Fruit fly (Drosophila melanogaster) whole organism, prepupa: Measurements from ENCODE around the gene Fntb.

Experiments used
- CG10669 ChIP-seq: fragments of 200-800 bp; sonication (Bioruptor generic); optimal IDR thresholded peaks from 3 replicates; lab custom pipeline; 2018; ENCODE audit warnings: missing biosample characterization, mild to moderate bottlenecking, missing genetic modification characterization, moderate library complexity
- Gug ChIP-seq: fragments of 200-800 bp; sonication (Bioruptor generic); IDR thresholded peaks from 2 replicates; pipeline ENCODE4 v1.3.6; 2022; ENCODE audit warnings: missing biosample characterization, missing genetic modification characterization
- spab ChIP-seq: fragments of 200-800 bp; sonication (Bioruptor generic); optimal IDR thresholded peaks from 2 replicates; lab custom pipeline; 2017; ENCODE audit warnings: missing biosample characterization, mild to moderate bottlenecking, missing genetic modification characterization, missing genetic modification reagents

dm6 chr3R:16427520-16427919, 5.3 kb upstream of the Fntb start:
- no peak for TF ChIP-seq CG10669 (GFP tag; lab: Kevin White, UChicago)
- TF ChIP-seq spab (GFP tag; lab: Kevin White, UChicago): no peak
- no peak for TF ChIP-seq Gug
